ENCODE assay signal across 1 fruit fly cellular context in genomic region chrX:13280235-13280634, dm6.
A peak's percentile ranks its signal among the peaks of the same experiment; 100 is the strongest.
TF ChIP-seq lines count a peak whose summit lies in the region.

No protein-coding gene starts in this region.

TF ChIP-seq in whole organism, embryonic, 481 proteins besides CTCF, POLR2A, EP300 and RAD21 (continued from another document):
- TF ChIP-seq Nf-YA (GFP tag; IDR thresholded peaks at IDR 0.05; lab: Robert Waterston, UW), result no peak
- TF ChIP-seq Ets97D (GFP tag; optimal IDR thresholded peaks at IDR 0.05; lab: Kevin White, UChicago), result no peak
- TF ChIP-seq rib (GFP tag; IDR thresholded peaks at IDR 0.05; lab: Robert Waterston, UW), result no peak
- TF ChIP-seq Trl (optimal IDR thresholded peaks at IDR 0.05; lab: Kevin White, UChicago), result peak; percentile 32 to 59
- no peak for TF ChIP-seq Trl (GFP tag; optimal IDR thresholded peaks at IDR 0.05; lab: Kevin White, UChicago)
- TF ChIP-seq Awh (GFP tag; IDR thresholded peaks at IDR 0.05; lab: Robert Waterston, UW), result no peak
- no peak for TF ChIP-seq exex (tag; optimal IDR thresholded peaks at IDR 0.05; lab: Kevin White, UChicago)
- no peak for TF ChIP-seq kni (GFP tag; optimal IDR thresholded peaks at IDR 0.05; lab: Kevin White, UChicago)
- no peak for TF ChIP-seq dm (GFP tag; optimal IDR thresholded peaks at IDR 0.05; lab: Kevin White, UChicago)
- no peak for TF ChIP-seq ind (GFP tag; optimal IDR thresholded peaks at IDR 0.05; lab: Kevin White, UChicago)
- TF ChIP-seq HHEX (GFP tag; optimal IDR thresholded peaks at IDR 0.05; lab: Kevin White, UChicago), result no peak
- no peak for TF ChIP-seq CG12769 (tag; optimal IDR thresholded peaks at IDR 0.05; lab: Kevin White, UChicago)
- TF ChIP-seq slou (GFP tag; optimal IDR thresholded peaks at IDR 0.05; lab: Kevin White, UChicago), result no peak
- TF ChIP-seq ci (GFP tag; IDR thresholded peaks at IDR 0.05; lab: Robert Waterston, UW), result peak; percentile 57; the same call in 1 of the 3 replicates
- TF ChIP-seq nerfin-1 (tag; optimal IDR thresholded peaks at IDR 0.05; lab: Kevin White, UChicago), result no peak
- TF ChIP-seq scrt (GFP tag; optimal IDR thresholded peaks at IDR 0.05; lab: Kevin White, UChicago), result peak; percentile 18
- no peak for TF ChIP-seq fd102C (GFP tag; optimal IDR thresholded peaks at IDR 0.05; lab: Kevin White, UChicago)
- no peak for TF ChIP-seq sr (GFP tag; IDR thresholded peaks at IDR 0.05; lab: Robert Waterston, UW)
- peak; percentile 73 for TF ChIP-seq cg (GFP tag; optimal IDR thresholded peaks at IDR 0.05; lab: Kevin White, UChicago)
- no peak for TF ChIP-seq CG10431 (GFP tag; optimal IDR thresholded peaks at IDR 0.05; lab: Kevin White, UChicago)
- TF ChIP-seq CG4424 (GFP tag; optimal IDR thresholded peaks at IDR 0.05; lab: Kevin White, UChicago), result no peak
- no peak for TF ChIP-seq CG32532 (GFP tag; IDR thresholded peaks at IDR 0.05; lab: Robert Waterston, UW)
- TF ChIP-seq Atf-2 (GFP tag; optimal IDR thresholded peaks at IDR 0.05; lab: Kevin White, UChicago), result no peak
- no peak for TF ChIP-seq CG6175 (GFP tag; IDR thresholded peaks at IDR 0.05; lab: Robert Waterston, UW)
- no peak for TF ChIP-seq CG14667 (GFP tag; IDR thresholded peaks at IDR 0.05; lab: Robert Waterston, UW)
- TF ChIP-seq mirr (GFP tag; optimal IDR thresholded peaks at IDR 0.05; lab: Kevin White, UChicago), result peak; percentile 38
- TF ChIP-seq Oaz (GFP tag; IDR thresholded peaks at IDR 0.05; lab: Robert Waterston, UW), result no peak
- TF ChIP-seq Mes4 (GFP tag; optimal IDR thresholded peaks at IDR 0.05; lab: Kevin White, UChicago), result no peak
- TF ChIP-seq bowl (GFP tag; IDR thresholded peaks at IDR 0.05; lab: Robert Waterston, UW), result no peak
- TF ChIP-seq CG9876 (GFP tag; optimal IDR thresholded peaks at IDR 0.05; lab: Kevin White, UChicago), result no peak
- no peak for TF ChIP-seq Dref (GFP tag; IDR thresholded peaks at IDR 0.05; lab: Robert Waterston, UW)
- no peak for TF ChIP-seq vnd (GFP tag; IDR thresholded peaks at IDR 0.05; lab: Robert Waterston, UW; ENCODE audit: partially characterized antibody)
- TF ChIP-seq sob (GFP tag; IDR thresholded peaks at IDR 0.05; lab: Robert Waterston, UW), result no peak
- TF ChIP-seq Dek (tag; optimal IDR thresholded peaks at IDR 0.05; lab: Kevin White, UChicago), result no peak
- TF ChIP-seq CG4360 (GFP tag; IDR thresholded peaks at IDR 0.05; lab: Robert Waterston, UW), result no peak
- TF ChIP-seq Usf (GFP tag; optimal IDR thresholded peaks at IDR 0.05; lab: Kevin White, UChicago), result no peak
- peak; percentile 63 for TF ChIP-seq CG10543 (GFP tag; optimal IDR thresholded peaks at IDR 0.05; lab: Kevin White, UChicago)
- TF ChIP-seq Hr39 (optimal IDR thresholded peaks at IDR 0.05; lab: Kevin White, UChicago), result no peak
- 0 out of 4 replicates have a peak, but pooled peaks have one; percentile 55 for TF ChIP-seq chinmo (GFP tag; IDR thresholded peaks at IDR 0.05; lab: Robert Waterston, UW; ENCODE audit: partially characterized antibody)
- TF ChIP-seq CG13894 (tag; optimal IDR thresholded peaks at IDR 0.05; lab: Kevin White, UChicago), result peak; percentile 84
- peak; percentile 43; the same call in 1 of the 2 replicates for TF ChIP-seq crol (GFP tag; IDR thresholded peaks at IDR 0.05; lab: Robert Waterston, UW)
- 0 out of 4 replicates have a peak, but pooled peaks have one; percentile 18 for TF ChIP-seq Dll (GFP tag; IDR thresholded peaks at IDR 0.05; lab: Robert Waterston, UW; ENCODE audit: partially characterized antibody)
- no peak for TF ChIP-seq CG10979 (tag; optimal IDR thresholded peaks at IDR 0.05; lab: Kevin White, UChicago)
- TF ChIP-seq nom (GFP tag; optimal IDR thresholded peaks at IDR 0.05; lab: Kevin White, UChicago), result no peak
- TF ChIP-seq Deaf1 (tag; optimal IDR thresholded peaks at IDR 0.05; lab: Kevin White, UChicago), result peak; percentile 76
- peak; percentile 21; the same call in 1 of the 2 replicates for TF ChIP-seq bbx (GFP tag; IDR thresholded peaks at IDR 0.05; lab: Robert Waterston, UW; ENCODE audit: partially characterized antibody)
- no peak for TF ChIP-seq Antp (GFP tag; optimal IDR thresholded peaks at IDR 0.05; lab: Kevin White, UChicago)
- no peak for TF ChIP-seq Sox100B (GFP tag; optimal IDR thresholded peaks at IDR 0.05; lab: Kevin White, UChicago)
- TF ChIP-seq ken (GFP tag; IDR thresholded peaks at IDR 0.05; lab: Robert Waterston, UW), result no peak
- no peak for TF ChIP-seq tx (GFP tag; optimal IDR thresholded peaks at IDR 0.05; lab: Kevin White, UChicago)
